Fruit fly (Drosophila melanogaster) whole organism, wandering third instar larva: ENCODE measurements around the gene cnc.

Source experiments
- CG32264 ChIP-seq: fragments of 200-800 bp; sonication (Bioruptor generic); optimal IDR thresholded peaks from 2 replicates; lab custom pipeline; 2016; ENCODE audit warnings: missing biosample characterization, missing genetic modification characterization
- CG9705 ChIP-seq: fragments of 200-800 bp; sonication (Bioruptor generic); optimal IDR thresholded peaks from 2 replicates; lab custom pipeline; 2018; ENCODE audit warnings: missing biosample characterization, mild to moderate bottlenecking, missing genetic modification characterization
- CrebA ChIP-seq: fragments of 200-800 bp; sonication (Bioruptor generic); optimal IDR thresholded peaks from 2 replicates; lab custom pipeline; 2016; ENCODE audit warnings: missing biosample characterization, mild to moderate bottlenecking, missing genetic modification characterization, borderline replicate concordance
- Dfd ChIP-seq: fragments of >200 bp; optimal IDR thresholded peaks from 2 replicates; lab custom pipeline; 2017; ENCODE audit warnings: missing biosample characterization, missing genetic modification characterization
- GATAd ChIP-seq: sonication (Bioruptor generic); optimal IDR thresholded peaks from 2 replicates; lab custom pipeline; 2016; ENCODE audit warnings: missing biosample characterization, missing genetic modification characterization
- HLH106 ChIP-seq: fragments of 200-800 bp; optimal IDR thresholded peaks from 3 replicates; lab custom pipeline; 2019; ENCODE audit warnings: missing biosample characterization, mild to moderate bottlenecking, missing genetic modification characterization, moderate library complexity
- Hnf4 ChIP-seq: fragments of 200-800 bp; sonication (Bioruptor generic); optimal IDR thresholded peaks from 2 replicates; lab custom pipeline; 2016; ENCODE audit warnings: missing biosample characterization, mild to moderate bottlenecking, missing genetic modification characterization
- Hr78 ChIP-seq: fragments of >200 bp; optimal IDR thresholded peaks from 2 replicates; lab custom pipeline; 2017; ENCODE audit warnings: missing biosample characterization, missing genetic modification characterization
- Hr83 ChIP-seq: fragments of 200-300 bp; sonication (Bioruptor generic); optimal IDR thresholded peaks from 2 replicates; lab custom pipeline; 2016; ENCODE audit warnings: missing biosample characterization, mild to moderate bottlenecking, missing genetic modification characterization, moderate library complexity; ENCODE audit not compliant: poor library complexity, severe bottlenecking
- Jra ChIP-seq: sonication (Bioruptor generic); optimal IDR thresholded peaks from 2 replicates; lab custom pipeline; 2016; ENCODE audit warnings: missing biosample characterization, missing genetic modification characterization
- OdsH ChIP-seq: fragments of 200-800 bp; sonication (Bioruptor generic); optimal IDR thresholded peaks from 2 replicates; lab custom pipeline; 2016; ENCODE audit warnings: missing biosample characterization, mild to moderate bottlenecking, missing genetic modification characterization
- Rel ChIP-seq, 2 experiments: fragments of 200-800 bp; sonication (Bioruptor generic) in 1 of 2; optimal IDR thresholded peaks; 2 replicates in 1 of 2; 3 replicates in 1 of 2; lab custom pipeline; 2016 to 2019; ENCODE audit warnings: mild to moderate bottlenecking in 2 of 2, missing biosample characterization in 2 of 2, missing genetic modification characterization in 2 of 2, moderate library complexity in 1 of 2
- Sp1 ChIP-seq: fragments of 200-800 bp; sonication (Bioruptor generic); optimal IDR thresholded peaks from 3 replicates; lab custom pipeline; 2019; ENCODE audit warnings: missing biosample characterization, mild to moderate bottlenecking, missing genetic modification characterization, moderate library complexity
- Vsx2 ChIP-seq: fragments of 200-300, 225-300 bp; sonication (Bioruptor generic); optimal IDR thresholded peaks from 2 replicates; lab custom pipeline; 2018; ENCODE audit warnings: missing biosample characterization, missing genetic modification characterization; ENCODE audit not compliant: partially characterized antibody
- brk ChIP-seq: fragments of 200-800 bp; sonication (Bioruptor generic); optimal IDR thresholded peaks from 2 replicates; lab custom pipeline; 2016; ENCODE audit warnings: missing biosample characterization, mild to moderate bottlenecking, missing genetic modification characterization
- dmrt93B ChIP-seq: fragments of 200-800 bp; sonication (Bioruptor generic); optimal IDR thresholded peaks from 2 replicates; lab custom pipeline; 2018; ENCODE audit warnings: missing biosample characterization, mild to moderate bottlenecking, missing genetic modification characterization
- ey ChIP-seq: fragments of 200-800 bp; sonication (Bioruptor generic); optimal IDR thresholded peaks from 2 replicates; lab custom pipeline; 2016; ENCODE audit warnings: missing biosample characterization, missing genetic modification characterization
- foxo ChIP-seq, 2 experiments: fragments of 200-800 bp; sonication (Bioruptor generic); optimal IDR thresholded peaks; 2 replicates in 1 of 2; 3 replicates in 1 of 2; lab custom pipeline; 2016 to 2017; ENCODE audit warnings: missing biosample characterization in 2 of 2, missing genetic modification characterization in 2 of 2
- h ChIP-seq: fragments of 200-800 bp; sonication (Bioruptor generic); optimal IDR thresholded peaks from 3 replicates; lab custom pipeline; 2016; ENCODE audit warnings: missing biosample characterization, mild to moderate bottlenecking, missing genetic modification characterization
- jim ChIP-seq: fragments of 175-275, 200-325 bp; sonication (Bioruptor generic); optimal IDR thresholded peaks from 2 replicates; lab custom pipeline; 2016; ENCODE audit warnings: missing biosample characterization, mild to moderate bottlenecking, missing genetic modification characterization
- lola ChIP-seq: fragments of >200 bp; optimal IDR thresholded peaks from 2 replicates; lab custom pipeline; 2017; ENCODE audit warnings: missing biosample characterization, missing genetic modification characterization
- woc ChIP-seq: sonication (Bioruptor generic); optimal IDR thresholded peaks from 2 replicates; lab custom pipeline; 2016; ENCODE audit warnings: missing biosample characterization, mild to moderate bottlenecking, missing genetic modification characterization

The cnc gene

DNA sequence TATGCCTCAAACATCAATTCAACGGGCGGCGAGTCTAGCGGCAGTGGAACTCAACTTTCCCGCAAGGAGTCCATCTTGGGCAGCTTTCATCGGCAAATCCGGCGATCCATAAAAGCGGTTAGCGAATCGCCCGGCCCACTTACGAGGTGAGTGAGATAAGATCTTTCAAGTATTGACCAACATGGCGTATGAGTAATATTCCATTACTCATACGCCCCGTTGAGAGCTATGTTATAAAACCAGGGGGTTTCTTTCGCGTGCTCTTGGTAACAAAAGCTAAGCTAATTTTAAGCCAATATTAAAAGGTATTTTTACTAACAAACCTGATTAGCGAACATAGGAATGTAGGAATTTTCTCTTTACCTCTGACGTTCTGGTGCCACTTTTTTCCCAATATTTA, 56.2 kb downstream of the cnc start:
- no peak for TF ChIP-seq Hnf4 (GFP tag; lab: Kevin White, UChicago)

DNA sequence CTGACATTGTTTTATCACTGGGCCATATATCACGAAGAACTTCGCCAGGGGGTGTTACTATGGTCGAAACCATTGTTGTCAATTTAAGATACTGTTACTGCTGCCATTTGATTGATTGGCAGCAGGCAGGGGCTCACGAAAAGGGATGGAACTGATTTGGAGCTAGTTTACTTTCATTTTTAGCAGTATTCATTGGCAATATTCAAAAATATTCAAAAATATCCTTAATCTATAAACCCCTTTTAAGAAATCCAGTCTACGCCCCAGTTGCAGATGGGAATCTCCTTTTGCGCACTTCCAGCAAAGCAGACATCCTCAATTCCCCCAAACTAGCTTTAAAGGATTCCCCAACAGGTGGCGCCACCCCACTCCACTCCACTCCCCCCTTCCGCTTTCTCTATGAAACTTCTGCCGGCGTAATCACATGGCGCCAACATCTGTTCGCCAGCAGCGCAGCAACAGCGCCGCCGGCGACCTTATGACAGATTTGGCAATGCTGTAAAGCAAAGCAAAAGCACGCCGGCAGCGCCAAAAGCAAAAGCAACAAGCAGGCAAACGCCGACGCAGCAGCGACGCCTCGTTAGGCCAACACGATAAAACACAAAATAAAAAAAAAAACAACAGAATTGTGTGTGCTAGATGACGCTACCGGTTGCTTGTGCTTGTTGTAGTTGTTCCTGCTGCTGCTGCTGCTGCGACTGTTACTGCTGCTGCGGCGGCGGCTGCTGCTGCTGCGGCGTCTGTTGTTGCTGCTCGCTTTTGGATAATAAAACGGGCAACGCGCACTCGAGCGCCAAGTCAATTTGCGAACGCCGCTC, 58.8 kb downstream of the cnc start, which contains the start of gene Irk1:
TSS of gene Irk1 (plus strand) at position 811 of the 818 bp plus-strand sequence.
- TF ChIP-seq Dfd (GFP tag; lab: Kevin White, UChicago) (peak; percentile 31), Hr83 (GFP tag; lab: Kevin White, UChicago) (no peak), foxo (GFP tag; optimal IDR thresholded peaks at IDR 0.05; lab: Kevin White, UChicago) (peak in 1 of 2 experiments; percentile 26), jim (no peak), CrebA (no peak), woc (GFP tag; lab: Kevin White, UChicago) (no peak), Rel (GFP tag; optimal IDR thresholded peaks at IDR 0.05; lab: Kevin White, UChicago) (no peak), Rel (tag; optimal IDR thresholded peaks at IDR 0.05; lab: Kevin White, UChicago) (no peak), HLH106 (tag; lab: Kevin White, UChicago) (no peak), dmrt93B (GFP tag; lab: Kevin White, UChicago) (no peak), ey (GFP tag; lab: Kevin White, UChicago) (peak; percentile 4), Hr78 (GFP tag; lab: Kevin White, UChicago) (no peak), Jra (GFP tag; lab: Kevin White, UChicago) (no peak), Vsx2 (GFP tag; lab: Kevin White, UChicago) (no peak), brk (GFP tag; lab: Kevin White, UChicago) (no peak), Sp1 (no peak), OdsH (GFP tag; lab: Kevin White, UChicago) (no peak), h (GFP tag; lab: Kevin White, UChicago) (peak; percentile 31), lola (GFP tag; lab: Kevin White, UChicago) (no peak)

DNA sequence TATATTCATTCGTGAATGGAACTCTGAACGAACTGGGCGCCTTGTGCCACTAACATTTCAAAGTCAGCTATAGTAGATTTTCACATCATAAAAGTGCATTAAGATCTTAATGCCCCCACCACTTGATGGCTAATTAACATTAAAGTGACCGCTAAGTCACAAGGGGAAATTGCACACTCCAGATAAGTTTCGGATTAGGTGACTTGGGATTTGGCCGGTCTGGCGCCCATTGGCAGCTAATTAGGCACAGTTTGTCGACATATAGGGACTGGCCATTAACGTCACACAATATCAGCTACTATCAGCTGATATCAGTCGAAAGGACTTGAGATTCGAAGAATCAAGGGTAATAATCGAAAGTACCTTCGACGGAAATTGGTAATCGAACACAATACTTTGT, 61.9 kb downstream of the cnc start:
- no peak for TF ChIP-seq ey (GFP tag; lab: Kevin White, UChicago)
- no peak for TF ChIP-seq GATAd
- TF ChIP-seq Vsx2 (GFP tag; lab: Kevin White, UChicago): peak; percentile 90

DNA sequence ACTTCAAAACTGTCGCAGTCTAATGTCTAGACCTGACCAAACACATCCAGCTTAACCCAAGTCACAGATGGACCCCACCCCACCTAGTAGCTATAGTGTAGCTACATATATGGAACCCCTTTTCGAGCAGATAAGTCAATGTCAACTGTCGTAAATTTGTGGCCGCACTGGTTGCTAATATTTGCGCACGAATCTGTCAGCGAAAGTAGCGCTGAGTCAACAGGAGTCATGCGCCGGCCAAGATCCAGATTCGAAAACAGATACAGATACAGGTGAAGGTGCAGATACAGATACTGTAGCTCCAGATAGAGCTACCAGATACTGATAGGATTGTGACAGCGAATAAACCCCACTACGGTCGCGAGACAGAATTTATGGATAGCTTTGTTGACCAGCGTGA, 62.4 kb downstream of the cnc start:
- TF ChIP-seq lola (GFP tag; lab: Kevin White, UChicago) (no peak), GATAd (no peak), jim (no peak), h (GFP tag; lab: Kevin White, UChicago) (peak; percentile 37), CG32264 (GFP tag; lab: Kevin White, UChicago) (no peak), CG9705 (GFP tag; lab: Kevin White, UChicago) (no peak)

DNA sequence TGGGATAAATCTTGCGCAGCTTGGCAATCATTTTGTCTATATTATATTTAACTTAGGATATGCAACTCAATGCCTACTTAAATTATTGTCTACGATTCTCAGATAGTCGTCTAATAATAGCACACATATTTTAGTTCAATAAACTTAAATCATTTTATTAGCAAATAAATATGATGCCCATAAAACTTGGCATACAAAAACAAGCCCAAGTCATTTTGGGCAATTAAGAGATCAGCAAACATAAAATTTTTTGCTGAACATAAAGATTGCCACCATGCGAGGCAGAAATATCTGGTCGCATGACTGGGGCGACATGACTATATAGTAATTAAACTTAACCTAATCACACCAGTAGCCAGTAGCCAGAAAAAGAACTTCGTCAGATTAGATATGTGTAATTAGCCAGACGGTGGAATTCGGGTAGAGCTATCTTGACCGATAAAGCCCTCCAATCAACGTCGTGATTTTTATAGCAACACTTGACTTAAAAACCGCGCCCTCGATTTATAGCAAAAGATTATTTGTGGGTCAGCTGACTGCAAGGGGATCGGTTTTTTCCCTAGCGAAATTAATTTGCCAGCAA, 65.1 kb downstream of the cnc start, which contains the start of gene CG13829:
TSS of gene CG13829 (minus strand) at position 51 of the 583 bp plus-strand sequence.
- TF ChIP-seq h (GFP tag; lab: Kevin White, UChicago): peak; percentile 12
- TF ChIP-seq Vsx2 (GFP tag; lab: Kevin White, UChicago): peak; percentile 93
- no peak for TF ChIP-seq Rel (GFP tag; optimal IDR thresholded peaks at IDR 0.05; lab: Kevin White, UChicago)
- peak; percentile 91 for TF ChIP-seq Rel (tag; optimal IDR thresholded peaks at IDR 0.05; lab: Kevin White, UChicago)
- no peak for TF ChIP-seq ey (GFP tag; lab: Kevin White, UChicago)

DNA sequence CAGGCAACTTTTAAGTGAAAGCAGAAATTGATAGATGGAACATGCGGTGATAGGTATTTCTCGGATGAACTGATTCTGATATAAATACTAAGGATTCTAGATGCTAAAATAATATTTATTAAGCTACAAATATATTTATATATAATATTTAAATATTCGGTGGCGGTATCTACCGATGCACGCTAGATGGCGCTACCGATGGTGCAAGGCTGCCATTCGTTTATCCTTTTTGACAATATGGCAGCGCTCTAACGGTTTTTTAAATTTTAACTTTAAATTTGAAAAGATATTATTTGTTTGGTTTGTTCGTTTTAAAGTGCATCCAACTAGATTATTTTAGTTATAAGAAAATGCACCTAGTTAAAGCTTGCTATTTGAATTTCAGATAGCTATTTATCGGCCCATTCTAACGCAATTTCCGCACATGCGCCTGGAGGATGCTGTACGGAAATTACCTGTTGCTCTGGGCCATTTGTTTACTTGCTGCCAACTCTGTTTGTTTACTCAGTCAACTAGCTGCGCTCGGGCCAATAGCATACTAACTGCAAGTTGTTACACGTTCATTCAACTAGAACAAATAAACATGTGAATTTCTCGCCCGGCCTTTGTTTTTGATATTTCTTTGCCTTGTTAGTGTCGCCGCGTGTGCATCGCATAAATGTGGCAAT, 67.1 kb downstream of the cnc start, which contains the start of gene VhaAC39-2:
TSS of gene VhaAC39-2 (minus strand) at position 28 of the 668 bp plus-strand sequence.
- peak in 1 of 2 experiments; percentile 10 for TF ChIP-seq foxo (GFP tag; optimal IDR thresholded peaks at IDR 0.05; lab: Kevin White, UChicago)
- TF ChIP-seq jim: no peak
